Worm (Caenorhabditis elegans) whole organism, L2 larva: ENCODE data around the gene srw-69.

ENCODE experiments used
- C34F6.9 ChIP-seq: fragments of 150-350 bp; optimal IDR thresholded peaks from 2 replicates; lab custom pipeline; 2014; ENCODE audit warnings: missing biosample characterization, missing genetic modification characterization
- F13H6.1 ChIP-seq: sonication (generic microtip); optimal IDR thresholded peaks from 2 replicates; lab custom pipeline; 2016; ENCODE audit warnings: missing genetic modification characterization, missing compliant biosample characterization
- R02D3.7 ChIP-seq: fragments of 150-350 bp; optimal IDR thresholded peaks from 2 replicates; lab custom pipeline; 2014; ENCODE audit warnings: missing biosample characterization, missing genetic modification characterization
- Y55F3AM.14 ChIP-seq: fragments of 200-800 bp; sonication (Bioruptor generic); optimal IDR thresholded peaks from 2 replicates; lab custom pipeline; 2018; ENCODE audit warnings: mild to moderate bottlenecking, missing genetic modification characterization, missing compliant biosample characterization
- ZK546.5 ChIP-seq: sonication (generic microtip); optimal IDR thresholded peaks from 2 replicates; lab custom pipeline; 2017; ENCODE audit warnings: missing biosample characterization, missing genetic modification characterization
- alr-1 ChIP-seq: fragments of 150-350 bp; optimal IDR thresholded peaks from 2 replicates; lab custom pipeline; 2014; ENCODE audit warnings: missing biosample characterization, missing genetic modification characterization
- aly-2 ChIP-seq: fragments of 150-350 bp; optimal IDR thresholded peaks from 2 replicates; lab custom pipeline; 2014; ENCODE audit warnings: missing biosample characterization, missing genetic modification characterization
- ama-1 ChIP-seq: fragments of 150-350 bp; optimal IDR thresholded peaks from 2 replicates; lab custom pipeline; 2018; ENCODE audit warnings: inconsistent platforms
- blmp-1 ChIP-seq: sonication (generic microtip); optimal IDR thresholded peaks from 2 replicates; lab custom pipeline; 2017; ENCODE audit warnings: missing genetic modification characterization, mild to moderate bottlenecking, missing compliant biosample characterization, antibody characterized with exemption, moderate library complexity; ENCODE audit not compliant: insufficient read depth
- ceh-16 ChIP-seq: fragments of 150-350 bp; optimal IDR thresholded peaks from 2 replicates; lab custom pipeline; 2014; ENCODE audit warnings: missing biosample characterization, missing genetic modification characterization
- ceh-82 ChIP-seq: fragments of 150-350 bp; optimal IDR thresholded peaks from 2 replicates; lab custom pipeline; 2014; ENCODE audit warnings: missing biosample characterization, missing genetic modification characterization
- crh-2 ChIP-seq: sonication (generic microtip); optimal IDR thresholded peaks from 2 replicates; lab custom pipeline; 2017; ENCODE audit warnings: missing biosample characterization, missing genetic modification characterization
- dmd-4 ChIP-seq: sonication (generic microtip); optimal IDR thresholded peaks from 2 replicates; lab custom pipeline; 2017; ENCODE audit warnings: missing biosample characterization, missing genetic modification characterization
- elt-1 ChIP-seq: fragments of 150-350 bp; optimal IDR thresholded peaks from 2 replicates; lab custom pipeline; 2014; ENCODE audit warnings: missing biosample characterization, missing genetic modification characterization
- elt-3 ChIP-seq: sonication (generic microtip); optimal IDR thresholded peaks from 2 replicates; lab custom pipeline; 2017; ENCODE audit warnings: missing biosample characterization, missing genetic modification characterization
- gmeb-1 ChIP-seq: fragments of 150-350 bp; optimal IDR thresholded peaks from 2 replicates; lab custom pipeline; 2014; ENCODE audit warnings: missing biosample characterization, missing genetic modification characterization
- lin-11 ChIP-seq: fragments of 150-350 bp; sonication (generic microtip); optimal IDR thresholded peaks from 2 replicates; lab custom pipeline; 2014; ENCODE audit warnings: missing biosample characterization, missing genetic modification characterization, inconsistent platforms, mixed read lengths
- lin-13 ChIP-seq: fragments of 150-350 bp; optimal IDR thresholded peaks from 2 replicates; lab custom pipeline; 2014; ENCODE audit warnings: missing biosample characterization, missing genetic modification reagents, missing genetic modification characterization
- lin-39 ChIP-seq: fragments of 150-350 bp; optimal IDR thresholded peaks from 2 replicates; lab custom pipeline; 2014; ENCODE audit warnings: missing biosample characterization, missing genetic modification reagents, missing genetic modification characterization
- lsy-2 ChIP-seq, 2 experiments: fragments of 150-350 bp in 1 of 2; sonication (generic microtip) in 1 of 2; optimal IDR thresholded peaks; 2 replicates each; lab custom pipeline; 2014 to 2017; ENCODE audit warnings: missing biosample characterization in 2 of 2, missing genetic modification characterization in 2 of 2
- mab-5 ChIP-seq: fragments of 150-350 bp; optimal IDR thresholded peaks from 2 replicates; lab custom pipeline; 2014; ENCODE audit warnings: missing biosample characterization, missing genetic modification characterization
- mbf-1 ChIP-seq: sonication (generic microtip); optimal IDR thresholded peaks from 2 replicates; lab custom pipeline; 2017; ENCODE audit warnings: missing biosample characterization, missing genetic modification characterization
- mdl-1 ChIP-seq, 2 experiments: fragments of 150-350 bp in 1 of 2; sonication (generic microtip) in 1 of 2; optimal IDR thresholded peaks; 2 replicates each; lab custom pipeline; 2017; ENCODE audit warnings: missing biosample characterization in 2 of 2, missing genetic modification characterization in 2 of 2
- nhr-10 ChIP-seq: sonication (generic microtip); optimal IDR thresholded peaks from 2 replicates; lab custom pipeline; 2017; ENCODE audit warnings: missing biosample characterization, missing genetic modification characterization
- nhr-11 ChIP-seq: fragments of 150-350 bp; optimal IDR thresholded peaks from 2 replicates; lab custom pipeline; 2014; ENCODE audit warnings: missing biosample characterization, missing genetic modification characterization
- nhr-12 ChIP-seq: fragments of 150-350 bp; optimal IDR thresholded peaks from 2 replicates; lab custom pipeline; 2014; ENCODE audit warnings: missing biosample characterization, missing genetic modification characterization
- nhr-129 ChIP-seq: fragments of 150-350 bp; optimal IDR thresholded peaks from 2 replicates; lab custom pipeline; 2014; ENCODE audit warnings: missing biosample characterization, missing genetic modification characterization
- nhr-21 ChIP-seq: fragments of 150-350 bp; optimal IDR thresholded peaks from 2 replicates; lab custom pipeline; 2014; ENCODE audit warnings: missing biosample characterization, missing genetic modification characterization
- nhr-23 ChIP-seq: fragments of 150-350 bp; optimal IDR thresholded peaks from 2 replicates; lab custom pipeline; 2014; ENCODE audit warnings: missing biosample characterization, missing genetic modification reagents, missing genetic modification characterization
- nhr-237 ChIP-seq: fragments of 150-350 bp; optimal IDR thresholded peaks from 2 replicates; lab custom pipeline; 2014; ENCODE audit warnings: missing biosample characterization, missing genetic modification characterization
- nhr-25 ChIP-seq: fragments of 150-350 bp; sonication (generic microtip); optimal IDR thresholded peaks from 3 replicates; lab custom pipeline; 2014; ENCODE audit warnings: missing biosample characterization, missing genetic modification characterization
- nhr-6 ChIP-seq: fragments of 150-350 bp; optimal IDR thresholded peaks from 2 replicates; lab custom pipeline; 2014; ENCODE audit warnings: missing biosample characterization, missing genetic modification characterization
- nhr-77 ChIP-seq: fragments of 150-350 bp; optimal IDR thresholded peaks from 2 replicates; lab custom pipeline; 2014; ENCODE audit warnings: missing biosample characterization, missing genetic modification characterization
- peb-1 ChIP-seq: fragments of 150-350 bp; optimal IDR thresholded peaks from 2 replicates; lab custom pipeline; 2014; ENCODE audit warnings: missing biosample characterization, missing genetic modification characterization
- sem-4 ChIP-seq: fragments of 150-350 bp; optimal IDR thresholded peaks from 2 replicates; lab custom pipeline; 2014; ENCODE audit warnings: missing biosample characterization, missing genetic modification reagents, missing genetic modification characterization
- skn-1 ChIP-seq: sonication (generic microtip); optimal IDR thresholded peaks from 2 replicates; lab custom pipeline; 2017; ENCODE audit warnings: missing biosample characterization, missing genetic modification characterization
- sma-3 ChIP-seq: sonication (generic microtip); optimal IDR thresholded peaks from 2 replicates; lab custom pipeline; 2016; ENCODE audit warnings: missing genetic modification reagents, missing genetic modification characterization, missing compliant biosample characterization
- sma-9 ChIP-seq, 2 experiments: fragments of 150-350 bp in 1 of 2; sonication (generic microtip) in 1 of 2; optimal IDR thresholded peaks; 2 replicates each; lab custom pipeline; 2014 to 2016; ENCODE audit warnings: missing genetic modification characterization in 2 of 2, mild to moderate bottlenecking in 1 of 2, missing biosample characterization in 1 of 2, missing compliant biosample characterization in 1 of 2, missing genetic modification reagents in 1 of 2, moderate library complexity in 1 of 2
- unc-55 ChIP-seq: fragments of 150-350 bp; sonication (generic microtip); optimal IDR thresholded peaks from 3 replicates; lab custom pipeline; 2014; ENCODE audit warnings: missing biosample characterization, missing genetic modification reagents, missing genetic modification characterization
- unc-62 ChIP-seq: fragments of 150-350 bp; optimal IDR thresholded peaks from 2 replicates; lab custom pipeline; 2014; ENCODE audit warnings: missing biosample characterization, missing genetic modification reagents, missing genetic modification characterization
- zag-1 ChIP-seq: fragments of 150-350 bp; optimal IDR thresholded peaks from 2 replicates; lab custom pipeline; 2014; ENCODE audit warnings: missing biosample characterization, missing genetic modification characterization
- ztf-1 ChIP-seq: fragments of 200-800 bp; sonication (Bioruptor generic); conservative IDR thresholded peaks from 2 replicates; pipeline ENCODE4 v1.3.6; 2022; ENCODE audit warnings: missing genetic modification characterization, missing compliant biosample characterization
- ztf-11 ChIP-seq: sonication (generic microtip); optimal IDR thresholded peaks from 2 replicates; lab custom pipeline; 2017; ENCODE audit warnings: missing biosample characterization, missing genetic modification characterization
- ztf-4 ChIP-seq: fragments of 150-350 bp; optimal IDR thresholded peaks from 2 replicates; lab custom pipeline; 2014; ENCODE audit warnings: missing biosample characterization, missing genetic modification characterization

The srw-69 gene

ce11 chrV:7420162-7420561 lies 8.6 kb downstream of the srw-69 start, which contains the start of gene srxa-4:
srxa-4 (plus strand) TSS chrV:7420462.
- TF ChIP-seq elt-1 (no peak), zag-1 (tag; lab: Kevin White, UChicago) (no peak), ZK546.5 (tag; lab: Kevin White, UChicago) (no peak), nhr-77 (tag; lab: Kevin White, UChicago) (no peak), lin-11 (tag; lab: Kevin White, UChicago) (no peak)

DNA sequence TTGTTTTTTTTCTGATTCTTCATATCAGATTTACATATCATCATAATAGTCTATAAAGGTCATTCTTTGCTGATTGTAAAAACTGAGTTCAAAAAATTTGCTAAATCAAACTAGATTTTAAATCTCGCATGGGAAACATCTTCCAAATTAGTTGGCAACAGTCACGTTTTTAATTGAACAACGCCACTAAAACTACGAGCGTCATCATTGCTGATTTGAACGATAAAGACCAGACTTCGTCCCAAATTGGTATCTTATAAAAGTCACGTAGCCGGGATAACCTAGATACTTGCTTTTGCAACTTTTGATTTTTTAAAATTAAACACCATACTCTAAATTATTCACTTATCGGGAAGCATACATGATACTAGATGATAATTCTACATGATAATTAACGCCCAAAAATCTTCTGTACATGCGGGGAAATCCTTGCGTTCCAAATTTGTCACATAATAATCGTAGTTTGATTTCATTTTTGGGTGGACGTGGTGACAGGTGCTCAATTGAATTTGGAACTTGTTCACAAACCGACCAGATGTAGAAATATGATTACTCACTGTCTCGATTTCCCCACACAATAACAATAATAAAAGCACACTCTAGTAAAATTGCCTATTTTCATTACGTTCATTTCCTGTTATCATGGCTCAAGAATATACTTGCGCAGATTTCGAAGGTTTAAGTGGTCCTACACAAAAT lies 11.6 kb downstream of the srw-69 start, which contains the start of gene srw-67:
Gene srw-67 (plus strand): TSS at position 643 of the 699 bp plus-strand sequence.
- TF ChIP-seq R02D3.7 (tag; lab: Kevin White, UChicago) (no peak), nhr-25 (tag; lab: Kevin White, UChicago) (peak; percentile 51)
- TF ChIP-seq, all 48 proteins: peak for 1

DNA sequence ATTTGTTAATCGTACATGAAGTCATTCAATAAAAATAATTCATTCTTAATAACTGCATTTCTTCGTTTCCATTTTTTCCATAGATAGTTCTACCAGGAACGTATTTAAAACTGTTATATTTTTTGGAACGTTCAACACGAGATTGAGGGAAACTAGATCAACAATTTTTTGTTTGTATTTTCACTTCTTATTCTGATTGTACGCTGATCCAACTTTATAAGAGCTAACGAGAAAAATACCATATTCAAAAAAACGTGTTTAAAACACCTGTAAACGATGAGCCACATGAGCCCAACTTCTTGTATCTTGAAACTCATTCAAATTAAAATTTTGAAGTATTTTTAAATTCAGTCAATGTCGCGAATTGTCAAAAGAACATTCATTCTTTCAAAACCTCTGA lies 12.2 kb downstream of the srw-69 start:
- TF ChIP-seq ceh-16 (tag; lab: Kevin White, UChicago) (no peak), F13H6.1 (tag; lab: Kevin White, UChicago) (no peak), sma-3 (GFP tag; lab: Kevin White, UChicago) (peak; percentile 1), elt-1 (no peak), nhr-21 (tag; lab: Kevin White, UChicago) (peak; percentile 31), nhr-25 (tag; lab: Kevin White, UChicago) (no peak)

DNA sequence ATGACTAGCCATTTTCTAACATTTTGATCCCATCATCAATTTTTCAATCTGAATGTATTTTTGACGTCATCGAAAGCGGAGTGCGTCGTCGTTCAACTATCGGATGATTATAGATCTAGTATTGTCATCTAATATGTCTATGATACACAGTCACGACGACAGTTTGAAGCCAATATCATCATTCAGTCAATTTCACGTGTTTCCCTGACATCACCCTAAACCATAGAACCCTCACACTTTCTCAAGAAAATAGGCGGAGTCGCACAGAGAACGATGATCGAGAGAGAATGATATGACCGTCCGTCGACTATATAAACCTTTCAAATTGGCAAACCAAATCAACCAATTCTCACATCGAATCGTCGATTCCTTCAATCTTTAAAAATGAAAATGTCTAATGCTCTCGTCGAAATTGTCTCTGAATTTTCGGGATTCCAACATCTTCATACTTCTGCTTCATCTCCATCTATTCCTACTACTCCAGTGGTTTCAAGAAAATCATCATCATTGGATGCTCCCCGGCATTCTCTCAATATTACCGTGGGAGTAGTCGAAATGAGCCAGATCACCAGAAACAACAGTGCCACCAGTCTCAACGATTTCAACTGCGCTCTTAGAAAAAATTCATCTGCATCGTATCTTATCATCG lies 12.9 kb downstream of the srw-69 start, which contains the start of gene F18E3.13:
Gene F18E3.13 (plus strand): TSS at position 385 of the 649 bp plus-strand sequence.
- TF ChIP-seq nhr-12 (tag; lab: Kevin White, UChicago) = no peak
- no peak for TF ChIP-seq ztf-1 (GFP tag; lab: Robert Waterston, UW)
- TF ChIP-seq nhr-11 (tag; lab: Kevin White, UChicago) = no peak
- TF ChIP-seq Y55F3AM.14 (GFP tag; lab: Kevin White, UChicago) = peak; percentile 46
- TF ChIP-seq lsy-2 (tag; optimal IDR thresholded peaks at IDR 0.05; lab: Kevin White, UChicago) = peak in 1 of 2 experiments; percentile 25
- TF ChIP-seq C34F6.9 (tag; lab: Kevin White, UChicago) = no peak
- TF ChIP-seq peb-1 = no peak
- TF ChIP-seq sem-4 (tag; lab: Kevin White, UChicago) = peak; percentile 48
- TF ChIP-seq sma-3 (GFP tag; lab: Kevin White, UChicago) = peak; percentile 94
- peak; percentile 97 for TF ChIP-seq nhr-21 (tag; lab: Kevin White, UChicago)
- TF ChIP-seq F13H6.1 (tag; lab: Kevin White, UChicago) = peak; percentile 35
- TF ChIP-seq nhr-237 (tag; lab: Kevin White, UChicago) = no peak
- no peak for TF ChIP-seq crh-2 (tag; lab: Kevin White, UChicago)
- TF ChIP-seq nhr-77 (tag; lab: Kevin White, UChicago) = no peak
- no peak for TF ChIP-seq lin-39 (tag; lab: Kevin White, UChicago)
- no peak for TF ChIP-seq dmd-4 (tag; lab: Kevin White, UChicago)
- TF ChIP-seq mab-5 (tag; lab: Kevin White, UChicago) = no peak
- peak; percentile 7 to 63 for TF ChIP-seq mdl-1 (tag; optimal IDR thresholded peaks at IDR 0.05; lab: Kevin White, UChicago)
- TF ChIP-seq zag-1 (tag; lab: Kevin White, UChicago) = no peak
- no peak for TF ChIP-seq alr-1
- no peak for TF ChIP-seq aly-2
- TF ChIP-seq elt-1 = no peak
- TF ChIP-seq nhr-6 (tag; lab: Kevin White, UChicago) = peak; percentile 63
- TF ChIP-seq ceh-82 (tag; lab: Kevin White, UChicago) = no peak
- TF ChIP-seq blmp-1 (tag; lab: Kevin White, UChicago) = peak; percentile 94
- no peak for TF ChIP-seq ztf-4 (tag; lab: Kevin White, UChicago)
- no peak for TF ChIP-seq skn-1
- peak; percentile 86 for TF ChIP-seq ama-1 (lab: Kevin White, UChicago)
- peak; percentile 93 for TF ChIP-seq nhr-25 (tag; lab: Kevin White, UChicago)
- TF ChIP-seq gmeb-1 = no peak
- no peak for TF ChIP-seq unc-62
- TF ChIP-seq nhr-10 (tag; lab: Kevin White, UChicago) = no peak
- no peak for TF ChIP-seq lin-13 (GFP tag; lab: Kevin White, UChicago)
- TF ChIP-seq elt-3 (tag; lab: Kevin White, UChicago) = no peak
- TF ChIP-seq ztf-11 = no peak
- TF ChIP-seq nhr-129 (tag; lab: Kevin White, UChicago) = peak; percentile 69
- no peak for TF ChIP-seq unc-55
- TF ChIP-seq nhr-23 (tag; lab: Kevin White, UChicago) = no peak
- TF ChIP-seq lin-11 (tag; lab: Kevin White, UChicago) = no peak
- no peak for TF ChIP-seq mbf-1 (tag; lab: Kevin White, UChicago)
- TF ChIP-seq sma-9 (GFP tag; optimal IDR thresholded peaks at IDR 0.05; lab: Kevin White, UChicago) = peak; percentile 95
- no peak for TF ChIP-seq sma-9 (tag; optimal IDR thresholded peaks at IDR 0.05; lab: Kevin White, UChicago)
